Worm (Caenorhabditis elegans) whole organism, early embryonic: ENCODE measurements around the gene glb-14.

Source experiments
- B0310.2 ChIP-seq: sonication (generic microtip); optimal IDR thresholded peaks from 2 replicates; lab custom pipeline; 2016; ENCODE audit warnings: mild to moderate bottlenecking, missing genetic modification characterization, missing compliant biosample characterization
- F13C5.2 ChIP-seq: sonication (generic microtip); optimal IDR thresholded peaks from 2 replicates; lab custom pipeline; 2017; ENCODE audit warnings: mild to moderate bottlenecking, missing genetic modification characterization, inconsistent platforms, missing compliant biosample characterization
- aly-1 ChIP-seq: sonication (generic microtip); optimal IDR thresholded peaks from 2 replicates; lab custom pipeline; 2016; ENCODE audit warnings: missing genetic modification characterization, missing compliant biosample characterization
- ama-1 ChIP-seq: fragments of 150-350 bp; optimal IDR thresholded peaks from 2 replicates; lab custom pipeline; 2014
- ceh-13 ChIP-seq: fragments of 200-800 bp; sonication (Bioruptor generic); optimal IDR thresholded peaks from 2 replicates; lab custom pipeline; 2018; ENCODE audit warnings: mild to moderate bottlenecking, missing genetic modification characterization, missing compliant biosample characterization
- ceh-36 ChIP-seq: sonication (generic microtip); optimal IDR thresholded peaks from 2 replicates; lab custom pipeline; 2016; ENCODE audit warnings: missing genetic modification characterization, inconsistent platforms, missing compliant biosample characterization
- ets-7 ChIP-seq: sonication (generic microtip); optimal IDR thresholded peaks from 2 replicates; lab custom pipeline; 2016; ENCODE audit warnings: missing genotype, missing genetic modification characterization, missing compliant biosample characterization
- flt-1 ChIP-seq: fragments of 200-800 bp; sonication (Bioruptor generic); IDR thresholded peaks from 2 replicates; pipeline ENCODE4 v1.3.6; 2022; ENCODE audit warnings: missing genetic modification characterization, missing compliant biosample characterization
- hmbx-1 ChIP-seq: sonication (generic microtip); optimal IDR thresholded peaks from 2 replicates; lab custom pipeline; 2016; ENCODE audit warnings: mild to moderate bottlenecking, missing genetic modification characterization, missing compliant biosample characterization
- hmg-4 ChIP-seq: fragments of 200-800 bp; sonication (Bioruptor generic); optimal IDR thresholded peaks from 2 replicates; lab custom pipeline; 2018; ENCODE audit warnings: mild to moderate bottlenecking, missing genetic modification characterization, missing compliant biosample characterization
- hnd-1 ChIP-seq: sonication (generic microtip); optimal IDR thresholded peaks from 2 replicates; lab custom pipeline; 2016; ENCODE audit warnings: missing genetic modification characterization, missing compliant biosample characterization
- pes-1 ChIP-seq: fragments of 200-800 bp; sonication (Bioruptor generic); IDR thresholded peaks from 2 replicates; pipeline ENCODE4 v1.3.6; 2022; ENCODE audit warnings: missing genetic modification reagents, missing genetic modification characterization, missing compliant biosample characterization
- scrt-1 ChIP-seq: fragments of 200-800 bp; sonication (Bioruptor generic); IDR thresholded peaks from 2 replicates; pipeline ENCODE4 v1.3.6; 2022; ENCODE audit warnings: missing genetic modification characterization, missing compliant biosample characterization
- sea-1 ChIP-seq: fragments of 200-800 bp; sonication (Bioruptor generic); conservative IDR thresholded peaks from 2 replicates; pipeline ENCODE4 v1.3.6; 2022; ENCODE audit warnings: missing genetic modification characterization, missing compliant biosample characterization
- tbx-11 ChIP-seq: fragments of 200-800 bp; sonication (Bioruptor generic); IDR thresholded peaks from 2 replicates; pipeline ENCODE4 v1.3.6; 2022; ENCODE audit warnings: missing genetic modification characterization, missing compliant biosample characterization
- tbx-37 ChIP-seq: fragments of 200-800 bp; sonication (Bioruptor generic); conservative IDR thresholded peaks from 2 replicates; pipeline ENCODE4 v1.3.6; 2022; ENCODE audit warnings: missing genetic modification reagents, missing genetic modification characterization, missing compliant biosample characterization
- tra-4 ChIP-seq: sonication (generic microtip); optimal IDR thresholded peaks from 2 replicates; lab custom pipeline; 2017; ENCODE audit warnings: missing genetic modification characterization, missing compliant biosample characterization

The glb-14 gene

ce11 chrV:15571006-15571526, 26.3 kb upstream of the glb-14 start, which contains the start of gene fbxa-95:
Gene fbxa-95, plus strand, starts transcription at chrV:15571476.
- TF ChIP-seq B0310.2 (tag; lab: Kevin White, UChicago) (no peak), ceh-36 (no peak), tra-4 (tag; lab: Kevin White, UChicago) (no peak), F13C5.2 (tag; lab: Kevin White, UChicago) (no peak), sea-1 (GFP tag; lab: Robert Waterston, UW) (no peak), ets-7 (tag; lab: Kevin White, UChicago) (no peak), ama-1 (lab: Kevin White, UChicago) (no peak), hmg-4 (no peak), hnd-1 (tag; lab: Kevin White, UChicago) (no peak)

ce11 chrV:15569702-15570430, 25.1 kb upstream of the glb-14 start, which contains the start of gene lsm-5:
Gene lsm-5, plus strand, starts transcription at chrV:15570380.
- no peak for TF ChIP-seq ama-1 (lab: Kevin White, UChicago)
- TF ChIP-seq scrt-1: no peak
- TF ChIP-seq sea-1 (GFP tag; lab: Robert Waterston, UW): no peak
- TF ChIP-seq hmbx-1 (tag; lab: Kevin White, UChicago): no peak
- no peak for TF ChIP-seq hnd-1 (tag; lab: Kevin White, UChicago)
- TF ChIP-seq B0310.2 (tag; lab: Kevin White, UChicago): no peak
- no peak for TF ChIP-seq hmg-4
- TF ChIP-seq ets-7 (tag; lab: Kevin White, UChicago): no peak
- TF ChIP-seq tra-4 (tag; lab: Kevin White, UChicago): no peak
- TF ChIP-seq ceh-36: no peak
- TF ChIP-seq tbx-37 (GFP tag; lab: Robert Waterston, UW): no peak
- TF ChIP-seq pes-1: no peak
- no peak for TF ChIP-seq aly-1 (tag; lab: Kevin White, UChicago)
- TF ChIP-seq tbx-11: no peak
- no peak for TF ChIP-seq F13C5.2 (tag; lab: Kevin White, UChicago)

ce11 chrV:15568381-15568780, 23.6 kb upstream of the glb-14 start:
- TF ChIP-seq hmbx-1 (tag; lab: Kevin White, UChicago) (no peak), ets-7 (tag; lab: Kevin White, UChicago) (no peak), hnd-1 (tag; lab: Kevin White, UChicago) (no peak), B0310.2 (tag; lab: Kevin White, UChicago) (no peak), pes-1 (no peak)

- no peak for TF ChIP-seq ets-7 (tag; lab: Kevin White, UChicago)
- no peak for TF ChIP-seq F13C5.2 (tag; lab: Kevin White, UChicago)
- TF ChIP-seq B0310.2 (tag; lab: Kevin White, UChicago): no peak
Measured at ce11 chrV:15567344-15567804, 22.6 kb upstream of the glb-14 start, which contains the start of gene acs-2. Gene acs-2, plus strand, starts transcription at chrV:15567394.

ce11 chrV:15566511-15567178, 21.9 kb upstream of the glb-14 start:
- TF ChIP-seq tra-4 (tag; lab: Kevin White, UChicago) (no peak), hnd-1 (tag; lab: Kevin White, UChicago) (no peak), ets-7 (tag; lab: Kevin White, UChicago) (no peak), ceh-36 (no peak), tbx-37 (GFP tag; lab: Robert Waterston, UW) (no peak), sea-1 (GFP tag; lab: Robert Waterston, UW) (no peak), ceh-13 (GFP tag; lab: Kevin White, UChicago) (no peak), pes-1 (no peak), F13C5.2 (tag; lab: Kevin White, UChicago) (no peak), hmg-4 (no peak), B0310.2 (tag; lab: Kevin White, UChicago) (no peak), flt-1 (no peak), scrt-1 (no peak), tbx-11 (no peak), ama-1 (lab: Kevin White, UChicago) (no peak), hmbx-1 (tag; lab: Kevin White, UChicago) (no peak), aly-1 (tag; lab: Kevin White, UChicago) (no peak)

ce11 chrV:15563985-15564384, 19.2 kb upstream of the glb-14 start:
- TF ChIP-seq B0310.2 (tag; lab: Kevin White, UChicago): no peak
- no peak for TF ChIP-seq tbx-11
- no peak for TF ChIP-seq sea-1 (GFP tag; lab: Robert Waterston, UW)
- TF ChIP-seq pes-1: no peak
- TF ChIP-seq hmg-4: no peak
- TF ChIP-seq aly-1 (tag; lab: Kevin White, UChicago): no peak
- TF ChIP-seq ama-1 (lab: Kevin White, UChicago): no peak
- TF ChIP-seq F13C5.2 (tag; lab: Kevin White, UChicago): no peak
- TF ChIP-seq ets-7 (tag; lab: Kevin White, UChicago): no peak
- no peak for TF ChIP-seq tbx-37 (GFP tag; lab: Robert Waterston, UW)
- no peak for TF ChIP-seq flt-1

ce11 chrV:15563477-15563876, 18.7 kb upstream of the glb-14 start:
- TF ChIP-seq flt-1 (no peak), sea-1 (GFP tag; lab: Robert Waterston, UW) (no peak), hmbx-1 (tag; lab: Kevin White, UChicago) (no peak), tbx-37 (GFP tag; lab: Robert Waterston, UW) (no peak), tbx-11 (no peak), ets-7 (tag; lab: Kevin White, UChicago) (no peak), ceh-36 (no peak), ceh-13 (GFP tag; lab: Kevin White, UChicago) (no peak), aly-1 (tag; lab: Kevin White, UChicago) (no peak), scrt-1 (no peak), F13C5.2 (tag; lab: Kevin White, UChicago) (no peak), hnd-1 (tag; lab: Kevin White, UChicago) (no peak), pes-1 (no peak), tra-4 (tag; lab: Kevin White, UChicago) (no peak), ama-1 (lab: Kevin White, UChicago) (no peak), hmg-4 (no peak), B0310.2 (tag; lab: Kevin White, UChicago) (no peak)
